Fruit fly (Drosophila melanogaster) whole organism, embryonic: Measurements from ENCODE around the gene CG14958.
A peak's percentile ranks its signal among the peaks of the same experiment; 100 is the strongest.

ENCODE experiments used
- Abd-B ChIP-seq: fragments of 200-800 bp; sonication (Bioruptor generic); optimal IDR thresholded peaks from 2 replicates; lab custom pipeline; 2018; ENCODE audit warnings: missing biosample characterization, mild to moderate bottlenecking, missing genetic modification characterization, moderate library complexity
- Aef1 ChIP-seq: fragments of 200-800 bp; sonication (Bioruptor generic); IDR thresholded peaks from 3 replicates; pipeline ENCODE4 v1.3.6; 2022; ENCODE audit warnings: missing biosample characterization, missing genetic modification characterization
- CG10147 ChIP-seq: fragments of 200-800 bp; sonication (Bioruptor generic); optimal IDR thresholded peaks from 2 replicates; lab custom pipeline; 2019; ENCODE audit warnings: missing biosample characterization, mild to moderate bottlenecking, missing genetic modification characterization, moderate library complexity
- CG12071 ChIP-seq: fragments of 200-800 bp; sonication (Bioruptor generic); optimal IDR thresholded peaks from 3 replicates; lab custom pipeline; 2018; ENCODE audit warnings: missing biosample characterization, mild to moderate bottlenecking, missing genetic modification characterization
- CG1529 ChIP-seq: fragments of 200-800 bp; sonication (Bioruptor generic); optimal IDR thresholded peaks from 3 replicates; lab custom pipeline; 2018; ENCODE audit warnings: missing biosample characterization, missing genetic modification characterization
- CG17568 ChIP-seq: fragments of 200-800 bp; sonication (Bioruptor generic); optimal IDR thresholded peaks from 2 replicates; lab custom pipeline; 2018; ENCODE audit warnings: missing biosample characterization, mild to moderate bottlenecking, missing genetic modification characterization, moderate library complexity
- CG2129 ChIP-seq: fragments of 200-800 bp; sonication (Bioruptor generic); IDR thresholded peaks from 2 replicates; pipeline ENCODE4 v1.3.6; 2022; ENCODE audit warnings: missing biosample characterization, missing genetic modification characterization; ENCODE audit not compliant: partially characterized antibody
- CG30431 ChIP-seq: fragments of 200-800 bp; sonication (Bioruptor generic); optimal IDR thresholded peaks from 2 replicates; lab custom pipeline; 2017; ENCODE audit warnings: missing biosample characterization, missing genetic modification characterization
- CG31441 ChIP-seq: fragments of 200-800 bp; sonication (Bioruptor generic); IDR thresholded peaks from 2 replicates; pipeline ENCODE4 v1.3.6; 2022; ENCODE audit warnings: missing biosample characterization, missing genetic modification characterization
- CG33557 ChIP-seq: fragments of 200-800 bp; sonication (Bioruptor generic); optimal IDR thresholded peaks from 2 replicates; lab custom pipeline; 2019; ENCODE audit warnings: missing biosample characterization, mild to moderate bottlenecking, missing genetic modification characterization, moderate library complexity
- CG4617 ChIP-seq: fragments of 200-800 bp; sonication (Bioruptor generic); optimal IDR thresholded peaks from 3 replicates; lab custom pipeline; 2016; ENCODE audit warnings: missing biosample characterization, missing genetic modification characterization, borderline replicate concordance
- CG6272 ChIP-seq: fragments of 200-800 bp; sonication (Bioruptor generic); IDR thresholded peaks from 2 replicates; pipeline ENCODE4 v1.3.6; 2022; ENCODE audit warnings: missing biosample characterization, missing genetic modification characterization
- CG7928 ChIP-seq: fragments of 200-800 bp; sonication (Bioruptor generic); optimal IDR thresholded peaks from 2 replicates; lab custom pipeline; 2017; ENCODE audit warnings: missing biosample characterization, mild to moderate bottlenecking, missing genetic modification characterization
- CG9727 ChIP-seq: fragments of 200-800 bp; sonication (Bioruptor generic); optimal IDR thresholded peaks from 3 replicates; lab custom pipeline; 2017; ENCODE audit warnings: missing biosample characterization, mild to moderate bottlenecking, missing genetic modification characterization
- Dek ChIP-seq: fragments of 200-800 bp; sonication (Bioruptor generic); optimal IDR thresholded peaks from 3 replicates; lab custom pipeline; 2019; ENCODE audit warnings: missing biosample characterization, mild to moderate bottlenecking, missing genetic modification characterization, moderate library complexity
- Doc2 ChIP-seq: fragments of 200-800 bp; sonication (Bioruptor generic); IDR thresholded peaks from 2 replicates; pipeline ENCODE4 v1.3.6; 2022; ENCODE audit warnings: missing biosample characterization, missing genetic modification characterization
- Hand ChIP-seq: fragments of 200-800 bp; sonication (Bioruptor generic); optimal IDR thresholded peaks from 2 replicates; lab custom pipeline; 2017; ENCODE audit warnings: mild to moderate bottlenecking, missing biosample characterization, missing genetic modification reagents, missing genetic modification characterization
- Hey ChIP-seq: fragments of 200-800 bp; sonication (Bioruptor generic); optimal IDR thresholded peaks from 3 replicates; lab custom pipeline; 2018; ENCODE audit warnings: missing biosample characterization, mild to moderate bottlenecking, missing genetic modification characterization
- MTF-1 ChIP-seq: fragments of 200-800 bp; sonication (Bioruptor generic); optimal IDR thresholded peaks from 2 replicates; lab custom pipeline; 2018; ENCODE audit warnings: missing biosample characterization, mild to moderate bottlenecking, missing genetic modification characterization, borderline replicate concordance
- Mes4 ChIP-seq: fragments of 200-800 bp; sonication (Bioruptor generic); optimal IDR thresholded peaks from 2 replicates; lab custom pipeline; 2016; ENCODE audit warnings: missing biosample characterization, missing genetic modification characterization
- Myb ChIP-seq: fragments of 200-800 bp; sonication (Bioruptor generic); optimal IDR thresholded peaks from 2 replicates; lab custom pipeline; 2016; ENCODE audit warnings: missing biosample characterization, missing genetic modification characterization
- Optix ChIP-seq: fragments of 200-800 bp; sonication (Bioruptor generic); IDR thresholded peaks from 3 replicates; pipeline ENCODE4 v1.3.6; 2022; ENCODE audit warnings: missing biosample characterization, missing genetic modification characterization
- Trl ChIP-seq, 3 experiments: fragments of >200 bp in 2 of 3; fragments of 200-800 bp in 1 of 3; sonication (Bioruptor generic) in 1 of 3; optimal IDR thresholded peaks; 2 replicates in 1 of 3; 3 replicates in 2 of 3; lab custom pipeline; 2016 to 2017; ENCODE audit warnings: missing biosample characterization in 1 of 3, missing genetic modification characterization in 1 of 3
- Xbp1 ChIP-seq: fragments of 200-800 bp; sonication (Bioruptor generic); optimal IDR thresholded peaks from 3 replicates; lab custom pipeline; 2016; ENCODE audit warnings: missing biosample characterization, mild to moderate bottlenecking, missing genetic modification characterization
- ab ChIP-seq: fragments of 200-800 bp; sonication (Bioruptor generic); optimal IDR thresholded peaks from 2 replicates; lab custom pipeline; 2016; ENCODE audit warnings: missing biosample characterization, missing genetic modification characterization
- ash1 ChIP-seq: fragments of 200-800 bp; sonication (Bioruptor generic); optimal IDR thresholded peaks from 2 replicates; lab custom pipeline; 2018; ENCODE audit warnings: missing biosample characterization, mild to moderate bottlenecking, missing genetic modification characterization
- caup ChIP-seq: fragments of 200-800 bp; sonication (Bioruptor generic); optimal IDR thresholded peaks from 3 replicates; lab custom pipeline; 2017; ENCODE audit warnings: missing biosample characterization, mild to moderate bottlenecking, missing genetic modification characterization, moderate library complexity; ENCODE audit not compliant: severe bottlenecking
- croc ChIP-seq: fragments of 200-800 bp; sonication (Bioruptor generic); conservative IDR thresholded peaks from 3 replicates; pipeline ENCODE4 v1.3.6; 2022; ENCODE audit warnings: missing biosample characterization, missing genetic modification characterization
- cwo ChIP-seq: fragments of 200-800 bp; sonication (Bioruptor generic); optimal IDR thresholded peaks from 3 replicates; lab custom pipeline; 2017; ENCODE audit warnings: missing biosample characterization, missing genetic modification characterization, mild to moderate bottlenecking, moderate library complexity, missing genetic modification reagents
- eyg ChIP-seq: fragments of 200-800 bp; sonication (Bioruptor generic); optimal IDR thresholded peaks from 3 replicates; lab custom pipeline; 2016; ENCODE audit warnings: missing biosample characterization, missing genetic modification characterization
- fru ChIP-seq: fragments of >200 bp; optimal IDR thresholded peaks from 2 replicates; lab custom pipeline; 2017
- hb ChIP-seq: fragments of 200-800 bp; sonication (Bioruptor generic); IDR thresholded peaks from 3 replicates; pipeline ENCODE4 v1.3.6; 2022; ENCODE audit warnings: missing biosample characterization, missing genetic modification characterization; ENCODE audit not compliant: partially characterized antibody
- her ChIP-seq: fragments of 200-800 bp; sonication (Bioruptor generic); optimal IDR thresholded peaks from 2 replicates; lab custom pipeline; 2016; ENCODE audit warnings: missing biosample characterization, missing genetic modification characterization
- inv ChIP-seq: fragments of 200-800 bp; sonication (Bioruptor generic); IDR thresholded peaks from 2 replicates; pipeline ENCODE4 v1.3.6; 2022; ENCODE audit warnings: missing biosample characterization, missing genetic modification characterization; ENCODE audit not compliant: partially characterized antibody
- kah ChIP-seq: fragments of 200-800 bp; sonication (Bioruptor generic); optimal IDR thresholded peaks from 2 replicates; lab custom pipeline; 2018; ENCODE audit warnings: missing biosample characterization, mild to moderate bottlenecking, missing genetic modification characterization
- lola ChIP-seq, 3 experiments: fragments of >200 bp in 2 of 3; fragments of 200-800 bp in 1 of 3; sonication (Bioruptor generic) in 1 of 3; optimal IDR thresholded peaks; 2 replicates each; lab custom pipeline; 2017 to 2019; ENCODE audit warnings: missing biosample characterization in 3 of 3, missing genetic modification characterization in 3 of 3, mild to moderate bottlenecking in 1 of 3, moderate library complexity in 1 of 3
- nau ChIP-seq: fragments of 200-800 bp; sonication (Bioruptor generic); optimal IDR thresholded peaks from 3 replicates; lab custom pipeline; 2017; ENCODE audit warnings: missing biosample characterization, mild to moderate bottlenecking, missing genetic modification characterization, missing genetic modification reagents
- prd ChIP-seq, 3 experiments: fragments of >200 bp in 2 of 3; fragments of 200-800 bp in 1 of 3; sonication (Bioruptor generic) in 1 of 3; optimal IDR thresholded peaks in 2 of 3; IDR thresholded peaks in 1 of 3; 2 replicates in 2 of 3; 3 replicates in 1 of 3; pipeline versions ENCODE4 v1.3.6 to Lab custom; 2017 to 2022; ENCODE audit warnings: missing biosample characterization in 1 of 3, missing genetic modification characterization in 1 of 3
- pros ChIP-seq: fragments of 200-800 bp; sonication (Bioruptor generic); optimal IDR thresholded peaks from 3 replicates; lab custom pipeline; 2019; ENCODE audit warnings: missing biosample characterization, mild to moderate bottlenecking, missing genetic modification characterization, moderate library complexity
- pzg ChIP-seq: fragments of 200-800 bp; sonication (Bioruptor generic); optimal IDR thresholded peaks from 3 replicates; lab custom pipeline; 2018; ENCODE audit warnings: missing biosample characterization, mild to moderate bottlenecking, missing genetic modification characterization, moderate library complexity
- row ChIP-seq: fragments of 200-800 bp; sonication (Bioruptor generic); IDR thresholded peaks from 3 replicates; pipeline ENCODE4 v1.3.6; 2022; ENCODE audit warnings: missing biosample characterization, missing genetic modification characterization
- sna ChIP-seq: fragments of 200-800 bp; sonication (Bioruptor generic); IDR thresholded peaks from 2 replicates; pipeline ENCODE4 v1.3.6; 2022; ENCODE audit warnings: missing biosample characterization, missing genetic modification characterization; ENCODE audit not compliant: partially characterized antibody
- tup ChIP-seq: fragments of 200-800 bp; sonication (Bioruptor generic); optimal IDR thresholded peaks from 2 replicates; lab custom pipeline; 2016; ENCODE audit warnings: missing biosample characterization, mild to moderate bottlenecking, missing genetic modification characterization, moderate library complexity
- tx ChIP-seq: fragments of 200-800 bp; sonication (Bioruptor generic); optimal IDR thresholded peaks from 2 replicates; lab custom pipeline; 2016; ENCODE audit warnings: missing biosample characterization, missing genetic modification characterization
- usp ChIP-seq: fragments of >200 bp; optimal IDR thresholded peaks from 2 replicates; lab custom pipeline; 2017; ENCODE audit warnings: missing biosample characterization, missing genetic modification characterization
- zen2 ChIP-seq: fragments of 200-800 bp; sonication (Bioruptor generic); IDR thresholded peaks from 3 replicates; pipeline ENCODE4 v1.3.6; 2022; ENCODE audit warnings: missing biosample characterization, missing genetic modification characterization; ENCODE audit not compliant: partially characterized antibody
- zfh1 ChIP-seq: fragments of 200-800 bp; sonication (Bioruptor generic); IDR thresholded peaks from 3 replicates; pipeline ENCODE4 v1.3.6; 2022; ENCODE audit warnings: missing biosample characterization, missing genetic modification characterization

Gene CG14958

DNA sequence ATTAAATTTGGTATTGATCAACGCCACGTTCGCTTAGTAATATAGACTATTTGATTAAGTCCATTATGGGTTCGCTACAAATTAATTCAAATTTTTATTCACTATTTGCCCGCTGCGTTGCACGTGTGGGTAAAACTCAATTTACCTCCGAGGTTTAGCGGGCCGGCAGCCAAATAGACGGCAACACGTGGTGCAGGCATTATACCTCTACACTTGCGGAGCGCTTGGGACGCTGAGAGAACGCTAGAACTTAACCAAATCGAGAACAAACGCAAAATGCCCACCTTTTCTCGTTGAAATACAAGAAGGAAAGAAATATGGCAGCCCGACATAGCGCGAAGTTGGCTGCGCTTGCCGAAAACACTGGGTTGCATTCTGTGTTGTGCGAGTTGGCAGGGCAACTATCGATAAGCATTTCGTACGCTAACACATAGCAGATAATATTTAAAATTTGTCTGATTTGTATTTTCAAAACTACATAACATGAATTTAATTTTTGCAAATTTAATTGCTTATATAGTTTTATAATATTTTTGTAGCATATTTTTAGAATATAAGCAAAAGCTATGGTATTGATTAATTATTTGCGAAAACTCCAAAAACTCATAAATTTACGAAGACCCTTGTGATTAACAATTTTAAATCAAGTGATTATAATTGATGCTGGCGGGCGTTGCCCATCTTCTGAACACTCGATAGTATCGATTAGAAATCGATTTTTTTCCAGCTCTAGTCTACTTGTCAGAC, 33.0 kb downstream of the CG14958 start, which contains the start of the genes RpL28 and eIF1 (continued):
- TF ChIP-seq Xbp1 (peak; percentile 93), CG10147 (GFP tag; lab: Kevin White, UChicago) (peak; percentile 65), Mes4 (peak; percentile 94), tx (GFP tag; lab: Kevin White, UChicago) (peak; percentile 69), Doc2 (GFP tag; lab: Robert Waterston, UW) (no peak), CG4617 (GFP tag; lab: Kevin White, UChicago) (peak; percentile 88), zen2 (peak; percentile 47; the same call in 2 of the 3 replicates), CG30431 (GFP tag; lab: Kevin White, UChicago) (peak; percentile 91), Dek (tag; lab: Kevin White, UChicago) (peak; percentile 76), CG2129 (peak; percentile 67), CG31441 (peak; percentile 89), ab (peak; percentile 69), her (GFP tag; lab: Kevin White, UChicago) (peak; percentile 85), CG33557 (GFP tag; lab: Kevin White, UChicago) (peak; percentile 90), pros (no peak), fru (lab: Kevin White, UChicago) (no peak), CG6272 (GFP tag; lab: Robert Waterston, UW) (peak; percentile 76), Abd-B (peak; percentile 73), cwo (GFP tag; lab: Kevin White, UChicago) (peak; percentile 69), tup (GFP tag; lab: Kevin White, UChicago) (peak; percentile 78), CG17568 (GFP tag; lab: Kevin White, UChicago) (no peak), CG12071 (GFP tag; lab: Kevin White, UChicago) (peak; percentile 92), hb (peak; percentile 74; the same call in 1 of the 3 replicates), CG1529 (GFP tag; lab: Kevin White, UChicago) (peak; percentile 89), kah (peak; percentile 88), Myb (GFP tag; lab: Kevin White, UChicago) (peak; percentile 73), inv (GFP tag; lab: Robert Waterston, UW) (peak; percentile 72), Aef1 (GFP tag; lab: Robert Waterston, UW) (peak; percentile 79), Trl (optimal IDR thresholded peaks at IDR 0.05; lab: Kevin White, UChicago) (no peak), Trl (GFP tag; optimal IDR thresholded peaks at IDR 0.05; lab: Kevin White, UChicago) (peak; percentile 94), CG7928 (peak; percentile 73), zfh1 (GFP tag; lab: Robert Waterston, UW) (peak; percentile 93), sna (GFP tag; lab: Robert Waterston, UW) (peak; percentile 73), prd (optimal IDR thresholded peaks at IDR 0.05; lab: Kevin White, UChicago) (no peak), prd (GFP tag; IDR thresholded peaks at IDR 0.05; lab: Robert Waterston, UW) (peak; percentile 74), Optix (GFP tag; lab: Robert Waterston, UW) (peak; percentile 81), row (GFP tag; lab: Robert Waterston, UW) (peak; percentile 87), Hey (tag; lab: Kevin White, UChicago) (peak; percentile 91), ash1 (GFP tag; lab: Kevin White, UChicago) (peak; percentile 96), caup (GFP tag; lab: Kevin White, UChicago) (peak; percentile 98), pzg (GFP tag; lab: Kevin White, UChicago) (peak; percentile 85), eyg (GFP tag; lab: Kevin White, UChicago) (peak; percentile 87), croc (GFP tag; lab: Robert Waterston, UW) (peak; percentile 59; the same call in 2 of the 3 replicates), CG9727 (GFP tag; lab: Kevin White, UChicago) (peak; percentile 97), MTF-1 (peak; percentile 98), nau (GFP tag; lab: Kevin White, UChicago) (peak; percentile 89), usp (GFP tag; lab: Kevin White, UChicago) (no peak), lola (GFP tag; optimal IDR thresholded peaks at IDR 0.05; lab: Kevin White, UChicago) (peak in 1 of 3 experiments; percentile 79), Hand (GFP tag; lab: Kevin White, UChicago) (peak; percentile 81)
